Fruit fly (Drosophila melanogaster) ovary, adult (tissue): ENCODE data around the gene CG43392.

Experiments
- CG17801 ChIP-seq: fragments of 200-800 bp; optimal IDR thresholded peaks from 2 replicates; lab custom pipeline; 2019; ENCODE audit warnings: missing biosample characterization, mild to moderate bottlenecking, missing genetic modification characterization, moderate library complexity; ENCODE audit not compliant: partially characterized antibody

Gene CG43392

DNA sequence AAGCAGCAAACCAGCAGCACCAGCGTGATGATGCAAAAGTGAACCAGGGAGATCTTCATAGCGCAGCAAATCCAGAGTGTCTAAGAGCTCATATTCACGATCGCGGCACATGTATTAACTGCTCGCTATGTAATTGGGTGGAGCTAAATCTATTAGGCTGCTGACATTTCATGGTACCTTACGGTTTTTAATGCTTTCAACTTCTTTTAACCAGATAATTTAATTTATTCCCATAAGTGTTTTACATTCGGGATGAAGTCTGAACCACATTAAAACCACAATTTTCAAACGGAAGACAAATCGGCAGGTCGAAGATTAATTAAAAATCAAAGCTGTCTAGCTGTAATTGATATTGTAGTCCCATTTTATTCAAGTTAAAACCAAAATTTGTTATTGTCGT lies at the start of gene CG43392:
Gene CG43392 (minus strand): TSS at position 101 of the 400 bp plus-strand sequence.
- no peak for TF ChIP-seq CG17801

DNA sequence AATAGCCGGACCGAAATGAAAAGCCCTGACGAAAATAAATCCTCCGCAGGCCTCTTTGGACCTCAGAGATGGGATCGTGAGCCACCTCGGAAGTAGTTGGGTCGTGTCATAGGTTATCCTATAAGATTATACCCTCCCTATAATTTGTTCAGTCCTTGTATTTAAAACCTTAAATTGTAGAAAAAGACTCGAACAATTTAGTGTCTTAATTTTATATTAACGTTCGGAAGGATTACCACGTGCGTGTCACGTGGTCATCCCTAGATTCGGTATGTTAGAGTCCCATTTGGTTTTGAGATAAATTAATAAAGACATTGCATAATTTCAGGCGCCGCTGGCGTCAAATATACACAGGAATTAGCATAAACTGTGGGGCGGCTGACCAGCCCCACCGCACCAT lies 48.5 kb upstream of the CG43392 start:
- peak; percentile 36 for TF ChIP-seq CG17801

DNA sequence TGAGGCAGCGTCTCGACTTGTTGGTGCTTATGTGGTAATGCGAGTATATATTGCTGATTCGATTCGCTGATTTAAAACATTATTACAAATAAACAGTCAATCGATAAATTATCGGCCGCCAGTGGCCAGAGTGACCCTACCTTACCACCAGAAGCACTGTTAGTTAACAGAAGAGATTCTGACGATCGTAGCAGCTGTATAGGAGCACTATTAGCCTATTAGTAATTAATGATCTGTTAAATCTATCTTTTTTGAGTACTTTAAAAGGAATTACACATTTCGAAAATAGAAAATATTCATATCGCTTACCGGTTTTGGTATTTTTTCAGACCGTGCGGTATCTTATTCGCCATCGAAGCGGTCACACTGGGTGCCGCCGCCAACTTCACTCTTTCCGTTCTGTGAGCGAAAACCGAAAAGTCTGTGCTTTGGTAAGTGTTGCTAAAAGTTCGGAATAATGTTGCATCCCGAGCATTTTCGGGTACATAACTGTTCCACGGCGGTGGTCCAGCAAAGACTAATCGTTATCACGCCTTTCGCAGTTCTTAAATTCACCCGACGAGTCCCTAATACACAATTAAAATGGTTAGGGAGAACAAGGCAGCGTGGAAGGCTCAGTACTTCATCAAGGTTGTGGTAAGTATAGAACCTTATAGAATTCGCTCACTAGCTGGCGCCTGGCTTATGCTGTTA lies 46.3 kb upstream of the CG43392 start, which contains the start of the genes CG7130 and RpLP0:
Gene CG7130 (minus strand): TSS at position 51 of the 693 bp plus-strand sequence.
Gene RpLP0 (plus strand): TSS at position 162 of the 693 bp plus-strand sequence.
- peak; percentile 90 for TF ChIP-seq CG17801

DNA sequence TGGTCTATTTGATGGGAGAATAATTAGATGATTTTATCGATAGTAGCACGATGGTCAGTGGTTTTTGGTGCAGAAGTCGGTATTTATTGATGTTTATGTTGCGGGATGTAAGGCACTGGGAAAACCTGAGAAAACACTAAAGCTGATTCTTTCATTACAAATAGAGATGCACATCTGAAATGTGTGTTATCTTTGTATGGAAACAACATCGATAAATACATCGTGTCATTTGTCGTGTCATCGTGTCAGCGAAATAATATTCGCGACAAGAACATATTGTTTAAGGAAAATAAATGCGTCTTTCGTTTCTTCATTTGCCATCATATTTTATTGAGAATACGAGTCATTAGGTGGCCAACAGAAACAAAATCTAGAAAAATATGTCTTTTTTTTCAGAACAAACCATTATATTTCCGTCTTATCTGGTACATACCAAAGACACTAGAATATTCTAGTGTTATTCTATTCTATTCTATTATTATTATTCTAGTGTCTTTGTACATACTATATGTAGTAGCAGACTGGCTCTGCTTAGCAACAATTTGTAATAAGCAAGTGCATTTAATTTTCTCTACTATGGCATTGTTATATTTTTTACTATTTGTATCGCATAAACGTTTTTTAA lies 44.9 kb upstream of the CG43392 start, which contains the start of gene CG7133:
Gene CG7133 (minus strand): TSS at position 177 of the 625 bp plus-strand sequence.
- TF ChIP-seq CG17801, result peak; percentile 13

DNA sequence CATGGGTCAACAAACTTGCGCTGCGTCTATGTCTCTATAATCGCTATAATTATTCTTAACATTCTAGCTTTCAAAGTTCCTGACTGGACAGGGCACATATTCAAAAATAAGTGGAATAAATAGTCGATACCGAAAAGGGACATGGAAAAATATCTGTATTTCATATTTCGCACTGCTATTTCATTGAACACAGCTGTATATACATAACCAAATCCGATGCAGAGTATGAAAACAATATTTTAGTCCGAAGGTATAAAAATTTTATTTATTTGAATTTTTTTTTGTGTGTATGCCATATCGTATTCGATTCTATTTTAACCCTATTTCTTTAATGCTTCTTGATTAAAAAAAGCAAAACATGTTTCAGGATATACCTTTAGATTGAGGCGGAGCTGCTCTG lies 43.3 kb upstream of the CG43392 start:
- TF ChIP-seq CG17801, result no peak

DNA sequence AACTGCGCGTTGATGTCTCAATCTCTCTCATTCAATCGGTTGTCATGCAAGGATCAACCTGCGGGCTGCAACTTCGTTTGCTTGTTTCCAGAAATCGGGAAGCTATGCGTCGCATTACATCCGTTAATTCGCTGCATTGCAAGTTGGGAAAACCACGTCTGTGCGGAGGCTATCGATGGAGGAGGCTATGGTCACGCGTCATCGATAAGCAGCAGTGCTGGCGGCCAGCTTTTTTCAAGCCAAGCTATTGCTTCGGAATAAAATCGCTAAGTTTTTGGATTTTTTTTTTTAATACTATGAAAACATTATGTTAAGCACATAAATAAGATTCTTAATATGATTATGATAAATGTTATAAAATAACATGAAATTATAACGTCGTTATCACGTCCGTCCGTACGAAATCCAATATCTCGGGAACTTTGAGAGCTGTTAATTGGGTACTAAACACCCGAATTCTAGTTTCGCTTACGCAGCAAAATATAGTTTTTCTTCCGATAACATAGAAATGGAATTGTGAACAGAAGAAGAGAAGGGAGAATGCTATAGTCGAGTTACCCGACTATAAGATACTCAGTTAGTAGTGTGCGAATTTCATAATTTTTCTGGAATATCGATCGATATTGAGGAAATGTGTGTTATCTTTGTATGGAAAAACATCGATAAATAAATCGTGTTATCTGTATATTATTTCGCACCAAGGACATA lies 42.3 kb upstream of the CG43392 start, which contains the start of gene CG7139:
Gene CG7139 (minus strand): TSS at position 162 of the 708 bp plus-strand sequence.
- peak; percentile 12 for TF ChIP-seq CG17801

DNA sequence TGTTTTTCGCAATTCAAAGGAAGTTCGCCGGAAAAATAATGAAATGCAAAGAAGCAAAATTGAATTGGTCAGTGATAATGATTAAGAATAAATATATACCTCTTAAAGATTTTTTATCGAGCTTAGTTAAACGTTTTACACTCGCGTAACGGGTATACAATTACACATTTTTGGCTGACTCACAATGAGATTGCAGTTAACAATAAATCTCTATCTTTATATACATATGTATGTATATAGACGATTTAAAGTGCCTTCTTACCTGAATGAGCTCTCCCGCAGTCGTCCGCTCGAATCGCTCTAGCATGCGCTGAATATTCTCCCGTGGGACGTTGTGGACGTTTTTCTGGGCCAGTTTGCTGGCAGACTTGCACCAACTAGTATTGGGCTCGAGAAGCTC lies 40.9 kb upstream of the CG43392 start:
- no peak for TF ChIP-seq CG17801

DNA sequence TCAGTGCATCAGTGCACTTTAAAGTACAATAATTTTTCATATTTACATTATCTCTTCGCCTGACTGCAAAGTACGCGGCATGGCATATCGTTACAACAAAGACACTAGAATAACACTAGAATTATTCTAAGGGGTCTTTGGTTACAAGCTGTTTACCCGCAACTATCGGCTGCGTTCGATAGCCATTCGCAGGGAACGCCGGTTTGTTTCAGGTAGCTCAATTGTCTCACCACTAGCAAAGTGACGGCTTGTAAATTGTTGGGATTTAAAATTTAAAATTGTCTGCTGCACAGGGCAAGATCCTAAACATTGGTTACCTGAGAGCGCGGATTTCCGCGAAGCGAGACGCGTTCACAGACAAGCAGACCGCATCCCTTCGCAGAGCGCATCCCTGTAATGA lies 36.1 kb upstream of the CG43392 start, which contains the start of gene CG14561:
Gene CG14561 (plus strand): TSS at position 214 of the 400 bp plus-strand sequence.
- no peak for TF ChIP-seq CG17801

DNA sequence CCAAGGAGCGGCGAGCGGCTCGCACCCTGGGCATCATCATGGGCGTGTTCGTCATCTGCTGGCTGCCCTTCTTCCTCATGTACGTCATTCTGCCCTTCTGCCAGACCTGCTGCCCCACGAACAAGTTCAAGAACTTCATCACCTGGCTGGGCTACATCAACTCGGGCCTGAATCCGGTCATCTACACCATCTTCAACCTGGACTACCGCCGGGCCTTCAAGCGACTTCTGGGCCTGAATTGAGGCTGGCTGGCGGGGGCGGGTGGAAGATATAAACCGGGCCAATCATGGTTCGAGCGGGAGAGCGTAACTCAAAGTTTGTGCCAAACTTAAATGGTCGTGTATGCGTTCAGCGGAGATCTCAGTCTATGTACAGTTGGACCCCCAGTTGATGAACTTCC lies 34.3 kb upstream of the CG43392 start:
- no peak for TF ChIP-seq CG17801

DNA sequence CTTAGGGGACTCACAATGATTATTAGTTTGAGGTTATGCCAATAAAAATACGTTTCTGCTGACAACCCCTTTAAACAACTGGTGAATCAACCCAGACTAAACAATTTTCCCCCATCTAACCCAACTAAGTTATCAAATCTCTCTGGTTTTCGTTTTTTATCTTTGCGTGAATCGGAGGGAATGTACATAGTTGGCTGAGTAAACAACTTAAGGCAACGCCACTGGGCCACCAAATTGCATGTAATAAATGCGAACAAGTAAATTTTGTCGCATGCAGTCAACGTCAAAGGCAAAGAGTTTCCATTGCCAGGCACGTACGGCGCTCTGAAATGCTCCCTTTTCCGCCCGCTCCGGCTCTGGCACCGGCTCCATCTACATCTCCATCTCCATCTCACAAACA lies 23.8 kb upstream of the CG43392 start:
- TF ChIP-seq CG17801, result peak; percentile 7

DNA sequence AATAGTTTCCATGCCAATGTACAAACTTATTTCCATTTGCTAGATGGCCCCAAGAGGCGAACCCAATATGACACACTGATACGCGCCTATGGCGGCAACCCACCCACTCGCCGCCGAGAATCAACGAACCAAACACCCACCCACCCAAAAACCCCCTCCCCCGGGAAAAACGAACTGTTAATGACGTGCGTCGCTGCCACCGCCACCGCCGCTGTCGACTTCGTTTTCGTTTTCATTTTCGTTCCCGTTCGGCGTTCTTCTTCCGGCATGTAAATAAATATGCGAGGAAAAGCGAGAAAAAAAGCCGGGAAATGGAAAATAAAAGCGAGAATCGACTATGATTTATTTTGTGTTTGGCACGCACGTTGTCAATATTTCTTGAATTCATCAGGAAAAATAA lies 21.6 kb upstream of the CG43392 start:
- no peak for TF ChIP-seq CG17801

DNA sequence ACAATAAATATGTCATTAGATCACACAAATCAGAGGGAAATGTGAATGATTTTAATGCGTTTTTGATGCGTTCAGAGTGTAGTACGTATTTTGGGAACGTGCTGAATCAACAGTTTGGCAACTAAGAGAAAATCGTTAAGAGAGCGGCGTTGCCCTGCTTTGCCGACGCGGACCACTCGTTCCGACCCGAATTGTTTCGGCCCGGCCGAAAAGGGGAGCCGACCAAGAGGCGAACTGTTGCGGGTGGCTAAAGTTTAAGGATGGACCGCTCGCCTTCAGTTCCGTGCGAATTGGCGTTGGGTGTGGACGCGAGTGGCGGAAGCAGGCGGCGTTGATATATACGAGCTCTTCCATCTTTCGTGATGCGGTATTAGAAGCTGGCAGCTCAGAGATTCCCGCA lies 5.1 kb upstream of the CG43392 start, which contains the start of gene Oct-TyrR:
Gene Oct-TyrR (plus strand): TSS at position 287 of the 400 bp plus-strand sequence.
- TF ChIP-seq CG17801, result no peak

DNA sequence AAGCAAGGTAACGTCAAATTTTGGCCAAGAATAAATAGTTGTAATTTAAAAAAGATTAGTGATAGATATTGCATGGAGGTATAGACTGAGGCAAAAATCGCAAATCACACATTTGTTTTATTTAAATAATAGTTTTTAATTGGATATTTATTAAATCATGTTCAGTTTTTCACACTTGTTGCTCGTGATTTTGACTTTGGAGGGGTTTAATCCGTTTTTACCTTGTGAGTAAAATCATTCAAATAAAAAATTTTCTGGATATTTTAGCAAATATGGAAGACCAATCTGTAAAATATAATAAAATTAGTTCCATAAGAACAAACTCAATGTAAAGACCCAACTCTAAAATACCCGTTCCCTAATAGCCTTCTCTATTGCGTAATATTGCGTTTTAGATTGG lies 1.3 kb downstream of the CG43392 start, which contains the start of gene CG7140:
Gene CG7140 (minus strand): TSS at position 101 of the 400 bp plus-strand sequence.
- no peak for TF ChIP-seq CG17801

DNA sequence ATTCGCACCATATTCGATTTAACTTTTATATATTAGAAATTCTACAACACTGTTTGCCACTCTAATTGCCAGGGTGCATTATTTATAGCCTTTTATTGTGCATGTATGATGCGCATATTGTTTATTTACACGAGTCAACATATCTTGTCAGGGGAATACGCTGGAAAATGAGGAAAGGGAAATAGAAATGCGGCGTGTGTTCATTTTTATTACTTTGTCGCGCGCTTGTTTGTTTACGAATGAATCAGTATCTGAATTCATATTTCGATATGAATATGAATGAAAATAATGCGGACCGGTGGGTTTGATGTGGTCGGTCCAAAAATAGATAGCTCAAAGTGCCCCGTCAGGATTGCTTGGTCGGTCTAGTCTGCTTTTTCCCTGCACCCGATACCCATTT lies 23.5 kb downstream of the CG43392 start:
- TF ChIP-seq CG17801, result no peak

DNA sequence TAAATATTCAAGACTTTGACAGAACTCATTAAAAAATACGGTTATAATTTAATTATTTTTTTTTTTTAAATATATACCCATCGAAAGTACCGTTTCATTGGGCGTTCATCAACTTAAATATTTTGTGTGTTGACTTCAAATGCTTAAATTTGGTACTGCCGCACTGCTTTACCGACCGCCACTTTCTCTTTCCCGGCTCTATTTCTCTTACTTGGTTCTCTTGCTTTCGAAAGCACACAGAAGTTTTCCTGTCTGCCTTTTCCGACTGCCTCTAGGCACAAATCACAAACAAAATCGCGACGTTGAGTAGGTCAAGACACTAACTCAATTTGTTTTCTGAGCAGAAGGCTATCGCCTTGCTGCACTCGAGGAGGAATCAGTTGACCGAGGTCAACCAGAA lies 35.6 kb downstream of the CG43392 start:
- TF ChIP-seq CG17801, result no peak

DNA sequence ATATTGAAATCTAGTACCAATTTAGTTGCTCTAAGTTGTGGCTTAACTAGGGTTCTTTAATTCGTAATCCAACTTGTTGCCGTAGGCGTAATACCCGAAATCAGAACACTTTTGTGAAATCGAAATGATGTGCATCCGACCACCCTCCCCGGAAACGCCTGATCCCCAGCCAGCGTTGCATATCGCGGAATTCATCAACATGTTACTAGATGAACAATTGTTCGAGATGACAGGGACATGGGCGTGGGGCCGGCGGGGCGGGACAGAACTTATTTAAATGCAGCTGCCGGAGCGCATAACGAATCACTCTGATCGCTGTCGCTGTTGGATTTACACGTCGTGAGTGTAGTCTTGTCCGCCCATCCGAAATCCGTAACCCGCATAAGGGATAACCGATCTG lies 44.7 kb downstream of the CG43392 start, which contains the start of gene Act79B:
Gene Act79B (plus strand): TSS at position 301 of the 400 bp plus-strand sequence.
- no peak for TF ChIP-seq CG17801

DNA sequence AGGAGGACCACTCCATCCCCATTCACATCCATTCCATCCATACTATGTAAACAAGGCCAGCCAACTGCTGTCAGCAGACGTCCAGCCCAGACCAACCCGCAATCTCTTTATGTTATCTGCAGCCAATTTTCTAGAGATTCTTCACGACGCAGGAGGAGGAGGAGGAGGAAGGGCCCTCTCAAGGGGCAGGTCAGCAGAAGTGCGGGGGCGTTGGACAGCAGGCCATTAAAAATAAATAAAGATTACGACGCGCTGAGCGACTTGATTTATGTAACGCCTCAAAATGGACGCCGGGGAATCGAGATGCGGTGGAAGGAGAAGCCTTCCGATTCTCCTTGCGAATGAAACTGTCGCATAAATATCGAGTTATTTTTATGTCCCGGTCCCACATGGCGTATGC lies 49.8 kb downstream of the CG43392 start:
- TF ChIP-seq CG17801, result no peak
